Worm (Caenorhabditis elegans): Measurements from ENCODE around the gene R07G3.8.

Gene R07G3.8

DNA sequence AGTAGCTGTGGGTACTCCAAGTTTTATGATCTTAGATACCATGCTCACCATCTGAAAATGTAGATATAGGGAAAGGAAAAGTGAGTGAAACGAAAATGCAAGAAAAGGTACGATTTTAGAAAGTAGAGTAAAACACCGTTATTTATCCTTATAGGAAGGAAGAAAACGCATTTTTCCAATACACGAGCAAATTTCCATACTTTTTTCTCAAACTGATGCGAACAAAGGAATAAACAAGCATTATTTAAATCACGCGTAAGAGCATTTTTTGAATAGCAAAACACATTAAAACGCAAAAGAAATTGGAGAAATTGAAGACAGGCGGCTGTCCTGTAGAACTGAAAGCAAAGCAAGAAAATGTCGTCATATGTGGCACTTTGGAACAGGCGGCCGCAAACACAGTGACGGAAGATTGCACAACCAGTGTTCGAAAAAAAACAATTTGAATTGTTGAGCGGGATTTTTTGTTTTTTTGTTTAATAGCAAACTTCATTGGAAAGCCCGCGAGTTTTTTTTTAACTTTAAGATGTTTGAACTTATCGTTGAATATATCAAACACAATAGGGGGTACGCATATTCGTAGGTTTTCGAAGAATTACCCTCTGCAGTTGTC lies 21.5 kb downstream of the R07G3.8 start, which contains the start of gene pgam-5 (continued):
- TF ChIP-seq F16B12.6 (tag; optimal IDR thresholded peaks at IDR 0.05) (peak; percentile 87), rnt-1 (tag; optimal IDR thresholded peaks at IDR 0.05) (no peak), fkh-4 (tag; optimal IDR thresholded peaks at IDR 0.05; ENCODE audit: borderline replicate concordance) (no peak), lin-13 (GFP tag; optimal IDR thresholded peaks at IDR 0.05) (no peak), snu-23 (GFP tag; optimal IDR thresholded peaks at IDR 0.05) (peak; percentile 28), lin-35 (GFP tag; optimal IDR thresholded peaks at IDR 0.05) (peak; percentile 11 to 55)

DNA sequence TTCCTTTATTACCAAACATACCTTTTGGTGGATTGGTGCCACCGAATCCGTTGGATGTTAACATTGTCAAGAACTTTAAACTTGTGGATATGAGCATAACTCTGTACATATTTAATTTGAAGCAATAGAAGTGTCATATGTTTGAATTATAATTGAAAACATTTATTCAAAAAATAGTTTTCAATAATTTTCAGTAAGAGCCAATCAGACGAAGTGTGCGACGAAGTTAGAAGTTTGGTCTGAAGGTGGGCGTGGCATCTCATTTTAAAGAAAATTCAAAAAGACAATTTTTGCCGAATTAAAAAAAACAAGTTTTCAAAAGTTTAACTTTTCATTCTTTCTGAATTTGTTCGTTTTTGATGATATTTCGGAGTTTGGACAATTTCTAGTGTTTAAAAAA lies 25.5 kb downstream of the R07G3.8 start, which contains the start of gene syd-1:
Gene syd-1, minus strand, starts transcription at position 101 of the 400 bp plus-strand sequence.
- no peak for TF ChIP-seq fos-1 (tag; optimal IDR thresholded peaks at IDR 0.05)
- TF ChIP-seq ceh-88 (GFP tag; IDR thresholded peaks at IDR 0.05), result no peak
- no peak for TF ChIP-seq nhr-77 (tag; optimal IDR thresholded peaks at IDR 0.05)
- no peak for TF ChIP-seq ceh-8 (GFP tag; optimal IDR thresholded peaks at IDR 0.05)
- no peak for TF ChIP-seq aha-1 (tag; optimal IDR thresholded peaks at IDR 0.05)
- no peak for TF ChIP-seq blmp-1 (tag; optimal IDR thresholded peaks at IDR 0.05)
- TF ChIP-seq xbp-1 (tag; optimal IDR thresholded peaks at IDR 0.05), result no peak

DNA sequence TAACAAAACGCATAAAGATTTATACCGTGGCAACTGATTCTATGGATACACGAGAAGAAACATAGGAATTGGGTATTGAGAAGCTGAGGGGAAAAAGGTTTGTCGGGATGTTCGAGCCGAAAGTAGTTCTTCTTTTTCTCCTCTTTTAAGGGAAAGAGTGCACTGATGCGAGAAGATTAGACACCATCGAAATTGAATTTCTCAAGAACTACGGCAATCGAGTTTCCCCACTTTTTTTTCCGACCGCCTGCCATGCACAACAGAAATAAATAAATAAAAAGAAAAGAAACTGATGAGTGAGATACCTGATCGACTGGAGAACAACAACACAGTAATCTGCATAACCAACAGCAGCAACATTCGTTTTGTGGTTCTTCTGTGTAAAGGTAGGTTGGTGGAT lies 26.1 kb downstream of the R07G3.8 start:
- TF ChIP-seq jun-1 (tag; optimal IDR thresholded peaks at IDR 0.05) (no peak), ces-1 (GFP tag; optimal IDR thresholded peaks at IDR 0.05) (peak; percentile 35), lin-14 (GFP tag; optimal IDR thresholded peaks at IDR 0.05) (peak; percentile 65), nhr-12 (tag; optimal IDR thresholded peaks at IDR 0.05) (no peak), vab-15 (tag; optimal IDR thresholded peaks at IDR 0.05) (no peak), unc-130 (tag; optimal IDR thresholded peaks at IDR 0.05) (no peak), fkh-10 (GFP tag; optimal IDR thresholded peaks at IDR 0.05) (peak; percentile 94)

DNA sequence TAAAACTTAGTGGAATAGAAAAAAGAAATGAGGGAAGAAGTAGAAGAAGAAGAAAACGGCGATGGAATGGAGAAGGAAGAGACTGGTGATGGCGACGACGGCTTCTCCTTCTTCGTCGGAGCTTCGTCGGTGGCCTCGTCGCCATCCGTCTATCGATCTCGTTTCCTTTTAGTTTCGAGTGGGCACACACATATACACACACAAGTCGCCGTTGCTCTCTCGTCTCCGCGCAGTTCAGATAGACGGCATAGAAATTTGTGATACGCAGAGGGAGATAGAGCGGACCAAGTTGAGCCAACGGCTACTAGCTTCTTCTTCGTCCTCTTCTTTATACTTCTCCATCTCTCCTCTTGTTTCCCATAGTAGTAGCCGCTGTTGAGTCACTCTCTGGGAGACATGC lies 27.1 kb downstream of the R07G3.8 start:
- peak; percentile 51 for TF ChIP-seq egl-13 (tag; optimal IDR thresholded peaks at IDR 0.05)
- peak; percentile 37 for TF ChIP-seq isw-1 (GFP tag; IDR thresholded peaks at IDR 0.05)
- peak; percentile 3 to 23 for TF ChIP-seq lsy-2 (tag; optimal IDR thresholded peaks at IDR 0.05)
- no peak for TF ChIP-seq hpl-2 (GFP tag; optimal IDR thresholded peaks at IDR 0.05)
- TF ChIP-seq jun-1 (tag; optimal IDR thresholded peaks at IDR 0.05), result no peak
- peak; percentile 76 for TF ChIP-seq fkh-10 (GFP tag; optimal IDR thresholded peaks at IDR 0.05)
- peak; percentile 22 for TF ChIP-seq xbp-1 (tag; optimal IDR thresholded peaks at IDR 0.05)
- peak; percentile 63 for TF ChIP-seq nhr-71 (tag; optimal IDR thresholded peaks at IDR 0.05)
- TF ChIP-seq pax-3 (tag; optimal IDR thresholded peaks at IDR 0.05), result peak; percentile 13
- peak; percentile 52 for TF ChIP-seq swsn-7 (tag; optimal IDR thresholded peaks at IDR 0.05)
- peak; percentile 32 for TF ChIP-seq snu-23 (GFP tag; optimal IDR thresholded peaks at IDR 0.05)
- peak in 2 of 3 experiments; percentile 40 to 46 for TF ChIP-seq ceh-82 (tag; optimal IDR thresholded peaks at IDR 0.05)
- no peak for TF ChIP-seq ceh-63 (GFP tag; optimal IDR thresholded peaks at IDR 0.05)
- TF ChIP-seq fkh-8 (tag; optimal IDR thresholded peaks at IDR 0.05), result peak; percentile 84
- TF ChIP-seq lin-35 (GFP tag; optimal IDR thresholded peaks at IDR 0.05), result peak in 1 of 2 experiments; percentile 46
- TF ChIP-seq unc-86 (tag; optimal IDR thresholded peaks at IDR 0.05), result peak; percentile 60
- TF ChIP-seq nhr-85 (tag), result no peak
- TF ChIP-seq tbx-2 (tag; optimal IDR thresholded peaks at IDR 0.05), result peak; percentile 49
- TF ChIP-seq nhr-47 (tag; optimal IDR thresholded peaks at IDR 0.05), result peak; percentile 67
- TF ChIP-seq rnt-1 (tag; optimal IDR thresholded peaks at IDR 0.05), result no peak
- TF ChIP-seq blmp-1 (tag; optimal IDR thresholded peaks at IDR 0.05), result no peak
- no peak for TF ChIP-seq nhr-11 (tag; optimal IDR thresholded peaks at IDR 0.05)
- peak; percentile 93 for TF ChIP-seq lin-14 (GFP tag; optimal IDR thresholded peaks at IDR 0.05)
- TF ChIP-seq nhr-90 (tag; optimal IDR thresholded peaks at IDR 0.05; ENCODE audit: poor library complexity), result no peak

Measured in whole organism, L1 larva.